Worm (Caenorhabditis elegans) whole organism, mixed stage, embryonic: ENCODE measurements around the gene T15H9.4.

ENCODE experiments used
- M03D4.4 ChIP-seq: sonication (generic microtip); optimal IDR thresholded peaks from 2 replicates; lab custom pipeline; 2017; ENCODE audit warnings: mild to moderate bottlenecking, missing genetic modification characterization, missing compliant biosample characterization
- bed-3 ChIP-seq: fragments of 200-800 bp; sonication (Bioruptor generic); optimal IDR thresholded peaks from 3 replicates; lab custom pipeline; 2018; ENCODE audit warnings: mild to moderate bottlenecking, missing genetic modification characterization, moderate library complexity, missing compliant biosample characterization
- blmp-1 ChIP-seq: fragments of 150-350 bp; optimal IDR thresholded peaks from 2 replicates; lab custom pipeline; 2014; ENCODE audit warnings: missing biosample characterization, missing genetic modification characterization
- ceh-39 ChIP-seq: fragments of 150-350 bp; optimal IDR thresholded peaks from 2 replicates; lab custom pipeline; 2014; ENCODE audit warnings: missing biosample characterization, missing genetic modification characterization
- ceh-43 ChIP-seq: fragments of 200-800 bp; sonication (Bioruptor generic); optimal IDR thresholded peaks from 2 replicates; lab custom pipeline; 2018; ENCODE audit warnings: mild to moderate bottlenecking, missing genetic modification characterization, moderate library complexity, missing compliant biosample characterization
- ceh-83 ChIP-seq: fragments of 200-800 bp; sonication (Bioruptor generic); optimal IDR thresholded peaks from 2 replicates; lab custom pipeline; 2018; ENCODE audit warnings: mild to moderate bottlenecking, missing genetic modification characterization, missing compliant biosample characterization
- ces-1 ChIP-seq: fragments of 150-350 bp; optimal IDR thresholded peaks from 2 replicates; lab custom pipeline; 2014; ENCODE audit warnings: missing biosample characterization, missing genetic modification reagents, missing genetic modification characterization
- cnd-1 ChIP-seq: fragments of 200-800 bp; sonication (Bioruptor generic); optimal IDR thresholded peaks from 2 replicates; lab custom pipeline; 2018; ENCODE audit warnings: mild to moderate bottlenecking, missing genetic modification characterization, missing compliant biosample characterization
- drap-1 ChIP-seq: fragments of 200-800 bp; sonication (Bioruptor generic); optimal IDR thresholded peaks from 3 replicates; lab custom pipeline; 2018; ENCODE audit warnings: mild to moderate bottlenecking, missing genetic modification characterization, missing compliant biosample characterization
- elt-3 ChIP-seq: fragments of 150-350 bp; optimal IDR thresholded peaks from 2 replicates; lab custom pipeline; 2014; ENCODE audit warnings: missing biosample characterization, missing genetic modification characterization
- flh-1 ChIP-seq: fragments of 200-800 bp; sonication (Bioruptor generic); optimal IDR thresholded peaks from 2 replicates; lab custom pipeline; 2018; ENCODE audit warnings: mild to moderate bottlenecking, missing genetic modification characterization, moderate library complexity, missing compliant biosample characterization
- ham-2 ChIP-seq: fragments of 200-800 bp; sonication (Bioruptor generic); optimal IDR thresholded peaks from 2 replicates; lab custom pipeline; 2018; ENCODE audit warnings: mild to moderate bottlenecking, missing genetic modification characterization, missing compliant biosample characterization
- hlh-1 ChIP-seq: fragments of 150-350 bp; optimal IDR thresholded peaks from 2 replicates; lab custom pipeline; 2014; ENCODE audit warnings: missing biosample characterization, missing genetic modification reagents, missing genetic modification characterization
- lin-13 ChIP-seq: fragments of 150-350 bp; optimal IDR thresholded peaks from 2 replicates; lab custom pipeline; 2014; ENCODE audit warnings: missing biosample characterization, missing genetic modification characterization
- lin-32 ChIP-seq: fragments of 200-800 bp; sonication (Bioruptor generic); optimal IDR thresholded peaks from 2 replicates; lab custom pipeline; 2018; ENCODE audit warnings: mild to moderate bottlenecking, missing genetic modification characterization, missing compliant biosample characterization
- lsy-2 ChIP-seq: fragments of 150-350 bp; optimal IDR thresholded peaks from 2 replicates; lab custom pipeline; 2014; ENCODE audit warnings: missing biosample characterization, missing genetic modification characterization
- mab-5 ChIP-seq: fragments of 150-350 bp; optimal IDR thresholded peaks from 2 replicates; lab custom pipeline; 2014; ENCODE audit warnings: missing biosample characterization, missing genetic modification characterization
- mep-1 ChIP-seq: fragments of 150-350 bp; optimal IDR thresholded peaks from 2 replicates; lab custom pipeline; 2017; ENCODE audit warnings: missing biosample characterization, missing genetic modification reagents, missing genetic modification characterization, inconsistent platforms
- mls-2 ChIP-seq: sonication (generic microtip); optimal IDR thresholded peaks from 2 replicates; lab custom pipeline; 2016; ENCODE audit warnings: mild to moderate bottlenecking, missing genetic modification characterization, moderate library complexity, missing compliant biosample characterization
- nhr-2 ChIP-seq: fragments of 150-350 bp; optimal IDR thresholded peaks from 2 replicates; lab custom pipeline; 2014; ENCODE audit warnings: missing biosample characterization, missing genetic modification characterization
- nhr-237 ChIP-seq: fragments of 150-350 bp; optimal IDR thresholded peaks from 2 replicates; lab custom pipeline; 2014; ENCODE audit warnings: missing biosample characterization, missing genetic modification characterization
- nhr-28 ChIP-seq: fragments of 150-350 bp; optimal IDR thresholded peaks from 2 replicates; lab custom pipeline; 2014; ENCODE audit warnings: missing biosample characterization, missing genetic modification characterization
- nhr-76 ChIP-seq: sonication (generic microtip); optimal IDR thresholded peaks from 2 replicates; lab custom pipeline; 2017; ENCODE audit warnings: missing biosample characterization, missing genetic modification characterization
- pha-4 ChIP-seq: fragments of 150-350 bp; optimal IDR thresholded peaks from 2 replicates; lab custom pipeline; 2018; ENCODE audit warnings: missing biosample characterization, missing genetic modification reagents, missing genetic modification characterization
- snpc-4 ChIP-seq: fragments of 150-350 bp; optimal IDR thresholded peaks from 2 replicates; lab custom pipeline; 2014; ENCODE audit warnings: missing biosample characterization, missing genetic modification characterization
- sptf-1 ChIP-seq: sonication (generic microtip); optimal IDR thresholded peaks from 2 replicates; lab custom pipeline; 2017; ENCODE audit warnings: mild to moderate bottlenecking, missing genetic modification characterization, moderate library complexity, missing compliant biosample characterization
- tbx-8 ChIP-seq: fragments of 200-800 bp; sonication (Bioruptor generic); optimal IDR thresholded peaks from 2 replicates; lab custom pipeline; 2018; ENCODE audit warnings: mild to moderate bottlenecking, missing genetic modification characterization, moderate library complexity, missing compliant biosample characterization
- unc-120 ChIP-seq: sonication (generic microtip); optimal IDR thresholded peaks from 2 replicates; lab custom pipeline; 2017; ENCODE audit warnings: missing genetic modification characterization, missing compliant biosample characterization; ENCODE audit not compliant: poor library complexity, severe bottlenecking
- unc-62 ChIP-seq: fragments of 150-350 bp; optimal IDR thresholded peaks from 2 replicates; lab custom pipeline; 2014; ENCODE audit warnings: missing biosample characterization, missing genetic modification reagents, missing genetic modification characterization

T15H9.4 gene

DNA sequence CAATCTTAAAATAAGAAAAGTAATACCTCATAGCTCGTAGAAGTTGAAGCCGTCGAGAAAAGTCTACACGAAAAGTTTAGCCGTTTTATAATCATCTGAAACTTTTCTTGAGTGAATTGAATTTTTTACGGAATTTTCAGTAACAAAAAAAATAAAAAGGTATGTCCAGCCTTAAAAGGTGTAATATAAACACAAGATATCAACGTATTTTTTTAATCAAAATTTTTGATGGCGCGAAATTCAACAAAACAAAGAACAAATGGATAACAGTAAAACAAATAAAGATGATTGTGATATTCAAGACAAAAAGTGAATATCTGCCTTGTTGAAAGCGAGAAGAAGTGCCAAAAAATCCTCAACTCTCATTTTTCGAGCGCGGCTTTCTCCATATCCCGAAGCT lies 22.0 kb upstream of the T15H9.4 start, which contains the start of gene eral-1:
Gene eral-1 (minus strand): TSS at position 101 of the 400 bp plus-strand sequence.
- no peak for TF ChIP-seq bed-3 (GFP tag; lab: Kevin White, UChicago)
- no peak for TF ChIP-seq unc-62
- TF ChIP-seq blmp-1 (tag; lab: Kevin White, UChicago): no peak
- TF ChIP-seq flh-1 (GFP tag; lab: Kevin White, UChicago): no peak
- TF ChIP-seq ceh-39: no peak
- no peak for TF ChIP-seq sptf-1 (tag; lab: Kevin White, UChicago)
- no peak for TF ChIP-seq drap-1 (GFP tag; lab: Kevin White, UChicago)
- TF ChIP-seq ceh-43 (GFP tag; lab: Kevin White, UChicago): no peak
- TF ChIP-seq M03D4.4 (tag; lab: Kevin White, UChicago): no peak
- TF ChIP-seq lin-32 (GFP tag; lab: Kevin White, UChicago): no peak
- TF ChIP-seq mep-1: no peak
- no peak for TF ChIP-seq nhr-76 (tag; lab: Kevin White, UChicago)
- no peak for TF ChIP-seq unc-120
- TF ChIP-seq elt-3 (tag; lab: Kevin White, UChicago): no peak
- TF ChIP-seq lsy-2 (tag; lab: Kevin White, UChicago): no peak

DNA sequence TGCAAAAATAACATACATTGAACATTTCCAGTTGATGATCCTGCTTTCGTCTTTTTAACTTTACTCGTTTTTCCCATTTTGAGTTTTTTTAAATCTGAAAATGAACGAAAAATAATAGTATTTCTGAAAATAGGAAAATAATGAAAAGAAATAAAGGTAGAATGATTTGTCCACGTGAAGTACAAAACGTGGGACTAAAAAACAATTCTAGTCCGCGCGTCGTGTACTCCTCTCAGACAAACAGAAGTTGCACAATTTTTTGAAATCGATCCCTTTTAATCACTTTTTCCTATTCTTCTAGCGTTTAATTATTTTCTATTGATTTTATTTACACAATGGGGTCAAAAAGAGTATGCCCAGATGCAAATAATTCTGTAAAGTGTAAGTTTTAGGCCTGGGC lies 20.6 kb upstream of the T15H9.4 start, which contains the start of the genes E02H1.1 and tag-124:
Gene E02H1.1 (minus strand): TSS at position 94 of the 400 bp plus-strand sequence.
Gene tag-124 (plus strand): TSS at position 222 of the 400 bp plus-strand sequence.
- TF ChIP-seq cnd-1 (tag; lab: Kevin White, UChicago) (no peak), mep-1 (peak; percentile 28), ceh-43 (GFP tag; lab: Kevin White, UChicago) (no peak), hlh-1 (tag; lab: Kevin White, UChicago) (no peak), lin-13 (no peak), mab-5 (tag; lab: Kevin White, UChicago) (no peak), M03D4.4 (tag; lab: Kevin White, UChicago) (no peak), lin-32 (GFP tag; lab: Kevin White, UChicago) (no peak), nhr-28 (tag; lab: Kevin White, UChicago) (no peak), drap-1 (GFP tag; lab: Kevin White, UChicago) (no peak), ham-2 (no peak), ces-1 (GFP tag; lab: Kevin White, UChicago) (peak; percentile 16), pha-4 (tag; lab: Kevin White, UChicago) (no peak), lsy-2 (tag; lab: Kevin White, UChicago) (peak; percentile 25), tbx-8 (GFP tag; lab: Kevin White, UChicago) (no peak), nhr-237 (tag; lab: Kevin White, UChicago) (peak; percentile 37)

DNA sequence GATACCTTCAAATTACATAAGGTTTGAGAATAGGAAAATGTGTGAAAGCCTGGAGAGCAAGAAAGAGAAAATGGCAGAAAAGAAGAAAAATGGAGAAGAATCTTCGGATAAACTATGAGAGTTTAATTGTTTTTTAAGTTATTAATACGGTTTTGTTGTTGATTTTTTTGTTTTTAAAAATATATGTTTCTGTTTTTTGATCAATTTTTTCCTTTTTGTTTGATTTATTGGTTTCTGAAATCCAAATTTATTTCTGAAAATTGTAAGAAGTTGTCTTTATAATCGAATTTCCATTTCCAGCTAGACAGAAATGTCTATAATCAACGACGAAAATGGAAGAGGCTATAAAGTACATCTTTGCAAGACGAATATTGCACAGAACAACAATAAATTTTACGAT lies 18.9 kb upstream of the T15H9.4 start, which contains the start of gene parp-2:
Gene parp-2 (plus strand): TSS at position 301 of the 400 bp plus-strand sequence.
- TF ChIP-seq ham-2 (no peak), elt-3 (tag; lab: Kevin White, UChicago) (no peak), lsy-2 (tag; lab: Kevin White, UChicago) (no peak), flh-1 (GFP tag; lab: Kevin White, UChicago) (no peak), ceh-83 (GFP tag; lab: Kevin White, UChicago) (no peak), nhr-28 (tag; lab: Kevin White, UChicago) (no peak), lin-32 (GFP tag; lab: Kevin White, UChicago) (no peak), nhr-2 (tag; lab: Kevin White, UChicago) (no peak), mls-2 (tag; lab: Kevin White, UChicago) (no peak), nhr-76 (tag; lab: Kevin White, UChicago) (no peak), ces-1 (GFP tag; lab: Kevin White, UChicago) (no peak), tbx-8 (GFP tag; lab: Kevin White, UChicago) (no peak), mep-1 (no peak), pha-4 (tag; lab: Kevin White, UChicago) (no peak)

DNA sequence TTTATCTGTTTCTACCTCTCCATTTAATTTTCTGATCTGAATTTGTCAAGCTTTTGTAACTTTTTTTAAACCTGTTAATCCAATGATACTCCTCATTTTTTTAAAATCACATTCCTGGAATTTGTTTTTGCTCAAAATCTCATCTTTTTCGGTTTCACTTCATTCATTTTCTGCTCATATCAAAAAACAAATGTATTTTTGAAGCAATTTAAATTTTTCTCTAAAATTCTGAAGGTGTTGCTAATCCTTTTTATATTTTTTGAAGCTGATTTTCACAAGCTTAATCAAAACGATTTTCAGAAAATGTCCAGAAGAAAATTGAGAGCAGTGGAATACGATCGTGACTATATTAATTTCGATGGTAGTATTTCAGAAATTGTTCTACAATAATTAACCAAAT lies 16.7 kb upstream of the T15H9.4 start, which contains the start of gene E02H1.5:
Gene E02H1.5 (plus strand): TSS at position 301 of the 400 bp plus-strand sequence.
- TF ChIP-seq hlh-1 (tag; lab: Kevin White, UChicago) (no peak), nhr-76 (tag; lab: Kevin White, UChicago) (no peak)

DNA sequence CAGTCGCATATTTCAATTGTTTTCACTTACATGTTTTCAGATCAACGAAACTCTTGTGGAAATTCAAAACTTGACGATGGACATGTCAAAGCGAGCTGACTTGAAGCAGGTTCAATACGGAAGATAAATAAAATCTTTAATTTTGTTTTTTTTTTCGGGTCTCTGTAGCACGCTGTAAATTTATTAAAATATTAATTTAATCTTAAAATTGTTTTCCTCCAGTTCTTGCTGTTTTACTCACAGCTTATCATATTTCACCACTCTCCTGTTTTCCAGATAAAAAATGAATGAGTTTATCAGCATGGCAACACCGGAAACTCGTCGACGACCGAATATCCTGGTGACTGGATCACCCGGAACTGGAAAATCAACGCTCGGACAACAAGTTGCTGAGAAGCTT lies 15.3 kb upstream of the T15H9.4 start, which contains the start of gene E02H1.6:
Gene E02H1.6 (plus strand): TSS at position 301 of the 400 bp plus-strand sequence.
- TF ChIP-seq snpc-4 (tag; lab: Kevin White, UChicago) (no peak), hlh-1 (tag; lab: Kevin White, UChicago) (no peak)
